Worm (Caenorhabditis elegans): ENCODE results near the gene nduf-2.2.
A peak's percentile ranks its signal among the peaks of the same experiment; 100 is the strongest.

- no peak for TF ChIP-seq dmd-4 (tag; optimal IDR thresholded peaks at IDR 0.05; ENCODE audit: borderline replicate concordance)
- TF ChIP-seq hlh-15 (tag; optimal IDR thresholded peaks at IDR 0.05), result no peak
- no peak for TF ChIP-seq T23F11.4 (GFP tag; optimal IDR thresholded peaks at IDR 0.05)
- TF ChIP-seq mec-3 (tag; optimal IDR thresholded peaks at IDR 0.05; ENCODE audit: borderline replicate concordance), result no peak
- peak; percentile 53 for TF ChIP-seq rnt-1 (tag; optimal IDR thresholded peaks at IDR 0.05)
- no peak for TF ChIP-seq pqm-1 (tag; optimal IDR thresholded peaks at IDR 0.05)
- TF ChIP-seq ceh-48 (tag; optimal IDR thresholded peaks at IDR 0.05), result no peak
- no peak for TF ChIP-seq ceh-24 (tag; optimal IDR thresholded peaks at IDR 0.05)
- no peak for TF ChIP-seq dve-1 (tag; optimal IDR thresholded peaks at IDR 0.05)
- TF ChIP-seq nfya-1 (tag; optimal IDR thresholded peaks at IDR 0.05), result peak; percentile 62
- no peak for TF ChIP-seq K09A11.1 (tag; optimal IDR thresholded peaks at IDR 0.05; ENCODE audit: insufficient read depth)
- TF ChIP-seq lin-11 (tag; optimal IDR thresholded peaks at IDR 0.05), result no peak
- no peak for TF ChIP-seq ama-1 (optimal IDR thresholded peaks at IDR 0.05)
Measured at ce11 chrIII:6420995-6421404, 44.0 kb upstream of the nduf-2.2 start.

Measured in whole organism, late embryonic.